Worm (Caenorhabditis elegans): ENCODE data around the gene aat-6.

- TF ChIP-seq drap-1 (GFP tag; optimal IDR thresholded peaks at IDR 0.05) (no peak), mab-5 (tag; optimal IDR thresholded peaks at IDR 0.05) (no peak), ztf-11 (tag; optimal IDR thresholded peaks at IDR 0.05) (no peak)
These were observed 31.3 kb downstream of the aat-6 start for ce11 chrV:11439202-11439601.
